Worm (Caenorhabditis elegans) whole organism, late embryonic: Measurements from ENCODE around the gene inpp-1.

Experiments
- F13H6.1 ChIP-seq: sonication (generic microtip); optimal IDR thresholded peaks from 2 replicates; lab custom pipeline; 2016; ENCODE audit warnings: missing genetic modification characterization, missing compliant biosample characterization
- K02D7.2 ChIP-seq: sonication (generic microtip); optimal IDR thresholded peaks from 2 replicates; lab custom pipeline; 2017; ENCODE audit warnings: mild to moderate bottlenecking, missing genetic modification characterization, missing compliant biosample characterization
- T23F11.4 ChIP-seq: fragments of 200-800 bp; sonication (Bioruptor generic); optimal IDR thresholded peaks from 2 replicates; lab custom pipeline; 2018; ENCODE audit warnings: mild to moderate bottlenecking, missing genetic modification characterization, missing compliant biosample characterization
- Y22D7AL.16 ChIP-seq: sonication (generic microtip); optimal IDR thresholded peaks from 2 replicates; lab custom pipeline; 2016; ENCODE audit warnings: missing genetic modification characterization, missing compliant biosample characterization
- ceh-14 ChIP-seq: sonication (generic microtip); optimal IDR thresholded peaks from 2 replicates; lab custom pipeline; 2016; ENCODE audit warnings: missing genotype, missing genetic modification characterization, missing compliant biosample characterization
- ceh-18 ChIP-seq: sonication (generic microtip); optimal IDR thresholded peaks from 2 replicates; lab custom pipeline; 2016; ENCODE audit warnings: missing genetic modification characterization, missing compliant biosample characterization
- ceh-2 ChIP-seq: sonication (generic microtip); optimal IDR thresholded peaks from 2 replicates; lab custom pipeline; 2016; ENCODE audit warnings: missing genotype, missing genetic modification characterization, missing compliant biosample characterization
- ceh-22 ChIP-seq: sonication (generic microtip); optimal IDR thresholded peaks from 2 replicates; lab custom pipeline; 2017; ENCODE audit warnings: missing biosample characterization, missing genetic modification characterization
- ceh-30 ChIP-seq: fragments of 150-350 bp; optimal IDR thresholded peaks from 2 replicates; lab custom pipeline; 2014; ENCODE audit warnings: missing biosample characterization, missing genetic modification characterization
- ceh-48 ChIP-seq: sonication (generic microtip); optimal IDR thresholded peaks from 2 replicates; lab custom pipeline; 2016; ENCODE audit warnings: missing genetic modification characterization, inconsistent platforms, missing compliant biosample characterization
- dmd-4 ChIP-seq: sonication (generic microtip); optimal IDR thresholded peaks from 2 replicates; lab custom pipeline; 2016; ENCODE audit warnings: borderline replicate concordance, missing genetic modification characterization, missing compliant biosample characterization
- dve-1 ChIP-seq: sonication (generic microtip); optimal IDR thresholded peaks from 2 replicates; lab custom pipeline; 2017; ENCODE audit warnings: antibody characterized with exemption, mild to moderate bottlenecking, missing genetic modification characterization, missing compliant biosample characterization
- elt-2 ChIP-seq: sonication (generic microtip); optimal IDR thresholded peaks from 2 replicates; lab custom pipeline; 2016; ENCODE audit warnings: missing genetic modification reagents, missing genetic modification characterization, missing compliant biosample characterization
- elt-4 ChIP-seq: sonication (generic microtip); optimal IDR thresholded peaks from 2 replicates; lab custom pipeline; 2016; ENCODE audit warnings: missing genetic modification characterization, missing compliant biosample characterization
- fax-1 ChIP-seq: sonication (generic microtip); optimal IDR thresholded peaks from 2 replicates; lab custom pipeline; 2016; ENCODE audit warnings: missing genotype, missing genetic modification characterization, missing compliant biosample characterization
- fkh-6 ChIP-seq: sonication (generic microtip); optimal IDR thresholded peaks from 2 replicates; lab custom pipeline; 2016; ENCODE audit warnings: missing genetic modification characterization, missing compliant biosample characterization
- hlh-6 ChIP-seq: sonication (generic microtip); optimal IDR thresholded peaks from 2 replicates; lab custom pipeline; 2016; ENCODE audit warnings: missing genotype, missing genetic modification characterization, missing compliant biosample characterization
- lim-6 ChIP-seq: sonication (generic microtip); optimal IDR thresholded peaks from 2 replicates; lab custom pipeline; 2016; ENCODE audit warnings: missing genetic modification characterization, missing compliant biosample characterization
- lin-11 ChIP-seq: fragments of 200-800 bp; sonication (Bioruptor generic); optimal IDR thresholded peaks from 2 replicates; lab custom pipeline; 2018; ENCODE audit warnings: mild to moderate bottlenecking, missing genetic modification characterization, missing compliant biosample characterization
- npax-4 ChIP-seq: sonication (generic microtip); optimal IDR thresholded peaks from 2 replicates; lab custom pipeline; 2016; ENCODE audit warnings: missing genetic modification characterization, missing compliant biosample characterization
- odd-2 ChIP-seq: sonication (generic microtip); optimal IDR thresholded peaks from 2 replicates; lab custom pipeline; 2017; ENCODE audit warnings: antibody characterized with exemption, mild to moderate bottlenecking, missing genetic modification characterization, missing compliant biosample characterization
- pat-9 ChIP-seq: fragments of 200-800 bp; sonication (Bioruptor generic); optimal IDR thresholded peaks from 2 replicates; lab custom pipeline; 2018; ENCODE audit warnings: mild to moderate bottlenecking, missing genetic modification characterization, moderate library complexity, missing compliant biosample characterization
- pha-2 ChIP-seq: sonication (generic microtip); optimal IDR thresholded peaks from 2 replicates; lab custom pipeline; 2017; ENCODE audit warnings: mild to moderate bottlenecking, missing genetic modification characterization, missing compliant biosample characterization
- pha-4 ChIP-seq: fragments of 150-350 bp; optimal IDR thresholded peaks from 2 replicates; lab custom pipeline; 2018; ENCODE audit warnings: missing biosample characterization, missing genetic modification reagents, missing genetic modification characterization
- pqm-1 ChIP-seq: sonication (generic microtip); optimal IDR thresholded peaks from 2 replicates; lab custom pipeline; 2016; ENCODE audit warnings: missing genetic modification characterization, missing compliant biosample characterization
- pros-1 ChIP-seq: fragments of 150-350 bp; optimal IDR thresholded peaks from 2 replicates; lab custom pipeline; 2014; ENCODE audit warnings: missing biosample characterization, missing genetic modification reagents, missing genetic modification characterization
- rnt-1 ChIP-seq: sonication (generic microtip); optimal IDR thresholded peaks from 2 replicates; lab custom pipeline; 2016; ENCODE audit warnings: missing genetic modification characterization, missing compliant biosample characterization
- sdc-2 ChIP-seq: sonication (generic microtip); optimal IDR thresholded peaks from 2 replicates; lab custom pipeline; 2016; ENCODE audit warnings: missing genotype, missing genetic modification characterization, missing compliant biosample characterization
- sox-2 ChIP-seq: fragments of 200-800 bp; sonication (Bioruptor generic); IDR thresholded peaks from 2 replicates; pipeline ENCODE4 v1.3.6; 2022; ENCODE audit warnings: missing genetic modification reagents, missing genetic modification characterization, missing compliant biosample characterization
- syd-9 ChIP-seq: sonication (generic microtip); optimal IDR thresholded peaks from 2 replicates; lab custom pipeline; 2016; ENCODE audit warnings: mild to moderate bottlenecking, missing genetic modification characterization, moderate library complexity, missing compliant biosample characterization
- tbx-7 ChIP-seq: sonication (generic microtip); optimal IDR thresholded peaks from 2 replicates; lab custom pipeline; 2016; ENCODE audit warnings: missing genotype, missing genetic modification characterization, missing compliant biosample characterization
- unc-3 ChIP-seq, 2 experiments: fragments of 200-800 bp in 1 of 2; sonication (Bioruptor generic) in 1 of 2; sonication (generic microtip) in 1 of 2; conservative IDR thresholded peaks in 1 of 2; optimal IDR thresholded peaks in 1 of 2; 2 replicates each; pipeline versions ENCODE4 v1.3.6 to Lab custom; 2016 to 2022; ENCODE audit warnings: missing compliant biosample characterization in 2 of 2, missing genetic modification characterization in 2 of 2, missing genetic modification reagents in 1 of 2
- unc-86 ChIP-seq: sonication (generic microtip); optimal IDR thresholded peaks from 2 replicates; lab custom pipeline; 2016; ENCODE audit warnings: missing genetic modification characterization, missing compliant biosample characterization
- zip-5 ChIP-seq: sonication (generic microtip); optimal IDR thresholded peaks from 2 replicates; lab custom pipeline; 2016; ENCODE audit warnings: missing genetic modification characterization, missing compliant biosample characterization

Gene inpp-1

DNA sequence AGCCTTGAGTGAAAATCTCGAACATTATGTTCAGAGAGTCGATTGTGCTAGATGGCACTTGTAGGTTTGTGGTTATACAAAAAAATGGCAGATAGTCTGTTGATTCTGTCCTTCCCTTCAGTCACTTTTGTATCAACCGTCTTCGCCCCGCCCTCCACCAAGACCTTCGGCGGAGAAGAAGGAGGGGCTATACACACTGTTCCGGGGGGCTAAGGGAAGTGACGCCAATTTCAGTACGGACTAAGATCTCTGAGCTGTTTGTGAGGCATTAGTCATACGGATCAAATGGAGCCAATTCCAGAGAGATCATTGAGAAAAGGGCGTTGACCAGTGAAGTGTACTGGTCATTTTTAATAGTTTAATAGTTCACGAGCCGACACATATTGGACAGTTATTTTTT lies 6.9 kb upstream of the inpp-1 start, which contains the start of gene swt-3:
Gene swt-3 (minus strand): TSS at position 101 of the 400 bp plus-strand sequence.
- TF ChIP-seq zip-5 (no peak), pros-1 (tag; lab: Kevin White, UChicago) (no peak), lin-11 (tag; lab: Kevin White, UChicago) (no peak), elt-4 (no peak)

ce11 chrIV:10779328-10779727 lies 5.6 kb upstream of the inpp-1 start:
- no peak for TF ChIP-seq dmd-4 (tag; lab: Kevin White, UChicago)
- TF ChIP-seq rnt-1 (tag; lab: Kevin White, UChicago): no peak
- no peak for TF ChIP-seq fkh-6 (tag; lab: Kevin White, UChicago)
- no peak for TF ChIP-seq pha-4 (tag; lab: Kevin White, UChicago)
- TF ChIP-seq odd-2 (tag; lab: Kevin White, UChicago): no peak
- no peak for TF ChIP-seq K02D7.2
- TF ChIP-seq ceh-22 (tag; lab: Kevin White, UChicago): no peak
- TF ChIP-seq lim-6 (tag; lab: Kevin White, UChicago): no peak
- no peak for TF ChIP-seq pha-2 (tag; lab: Kevin White, UChicago)
- TF ChIP-seq hlh-6 (tag; lab: Kevin White, UChicago): no peak
- TF ChIP-seq sdc-2 (tag; lab: Kevin White, UChicago): no peak
- TF ChIP-seq ceh-30 (tag; lab: Kevin White, UChicago): no peak

DNA sequence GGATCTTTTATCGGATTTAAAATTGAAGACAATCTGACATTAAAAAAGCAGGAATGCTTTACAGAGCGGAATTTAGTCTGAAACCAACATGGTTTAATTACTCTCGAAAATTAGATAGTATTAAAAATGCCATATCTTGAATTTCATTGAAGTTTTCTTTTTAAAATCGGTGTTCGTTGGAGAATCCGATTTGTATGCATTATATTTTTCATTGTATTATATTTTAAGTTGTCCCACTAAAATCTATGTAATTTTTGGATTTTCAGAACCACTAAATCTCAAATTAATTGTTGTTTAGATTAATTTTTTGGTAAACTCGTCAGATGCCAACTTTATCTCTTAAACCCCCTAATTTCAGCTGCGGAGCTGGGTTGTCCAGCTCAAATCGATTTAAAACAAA lies 4.9 kb upstream of the inpp-1 start:
- TF ChIP-seq T23F11.4 (GFP tag; lab: Kevin White, UChicago) (no peak), pha-4 (tag; lab: Kevin White, UChicago) (no peak), pat-9 (tag; lab: Kevin White, UChicago) (no peak), fax-1 (tag; lab: Kevin White, UChicago) (no peak)

- no peak for TF ChIP-seq ceh-2 (tag; lab: Kevin White, UChicago)
- peak; percentile 89 for TF ChIP-seq elt-2 (tag; lab: Kevin White, UChicago)
- no peak for TF ChIP-seq K02D7.2
Measured at ce11 chrIV:10777600-10777999, 3.9 kb upstream of the inpp-1 start.

- TF ChIP-seq ceh-48 (tag; lab: Kevin White, UChicago) (no peak), sox-2 (GFP tag; lab: Robert Waterston, UW) (no peak), npax-4 (tag; lab: Kevin White, UChicago) (no peak), dve-1 (tag; lab: Kevin White, UChicago) (no peak), Y22D7AL.16 (tag; lab: Kevin White, UChicago) (no peak), syd-9 (tag; lab: Kevin White, UChicago) (no peak), K02D7.2 (no peak), unc-86 (tag; lab: Kevin White, UChicago) (no peak), unc-3 (GFP tag; conservative IDR thresholded peaks at IDR 0.05; lab: Robert Waterston, UW) (no peak), unc-3 (tag; optimal IDR thresholded peaks at IDR 0.05; lab: Kevin White, UChicago) (no peak)
- TF ChIP-seq, all 69 proteins: peak for 0
Measured at ce11 chrIV:10777076-10777475, 3.4 kb upstream of the inpp-1 start.

- no peak for TF ChIP-seq tbx-7
- TF ChIP-seq ceh-14: no peak
- no peak for TF ChIP-seq ceh-18
- TF ChIP-seq Y22D7AL.16 (tag; lab: Kevin White, UChicago): no peak
- TF ChIP-seq fkh-6 (tag; lab: Kevin White, UChicago): no peak
- no peak for TF ChIP-seq pqm-1 (tag; lab: Kevin White, UChicago)
- TF ChIP-seq pha-4 (tag; lab: Kevin White, UChicago): no peak
- no peak for TF ChIP-seq F13H6.1 (tag; lab: Kevin White, UChicago)
- TF ChIP-seq ceh-48 (tag; lab: Kevin White, UChicago): no peak
Measured at ce11 chrIV:10771296-10771695, 2.4 kb downstream of the inpp-1 start.
